Fruit fly (Drosophila melanogaster) S2 (cell line): ENCODE results near the gene cerv.

Experiments used
- CG8478 ChIP-seq: fragments of >200 bp; optimal IDR thresholded peaks from 2 replicates; lab custom pipeline; 2018
- CTCF ChIP-seq, 2 experiments: fragments of >200 bp; optimal IDR thresholded peaks; 2 replicates each; lab custom pipeline; 2018

DNA sequence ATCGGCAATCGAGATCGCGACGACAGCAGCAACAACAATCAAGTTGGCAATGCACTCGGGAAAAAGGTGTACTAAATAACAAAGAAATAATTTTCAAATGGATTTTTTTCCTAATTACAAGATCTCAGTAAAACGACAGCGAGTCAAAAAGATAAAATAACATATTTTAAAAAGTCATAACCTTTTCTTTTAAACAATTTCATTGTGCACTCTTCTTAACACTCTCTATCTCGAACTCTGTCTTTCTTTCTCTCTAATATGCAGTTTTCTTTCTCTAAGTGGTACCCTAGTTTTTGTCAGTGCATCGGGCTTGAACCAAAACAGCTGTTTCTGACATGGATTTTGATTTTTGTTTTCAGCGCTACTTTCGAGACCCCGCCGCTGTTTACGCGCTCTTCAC lies 28.9 kb downstream of the cerv start:
- TF ChIP-seq CG8478 (lab: Kevin White, UChicago): no peak
- TF ChIP-seq CTCF (optimal IDR thresholded peaks at IDR 0.05; lab: Kevin White, UChicago): no peak
